Fruit fly (Drosophila melanogaster) whole organism, embryonic: ENCODE measurements around the gene CG12519.

ENCODE experiments used
- Adf1 ChIP-seq: fragments of 200-800 bp; sonication (Bioruptor generic); IDR thresholded peaks from 2 replicates; pipeline ENCODE4 v1.3.6; 2022; ENCODE audit warnings: missing biosample characterization, missing genetic modification characterization
- CG10366 ChIP-seq: fragments of 200-800 bp; sonication (Bioruptor generic); IDR thresholded peaks from 2 replicates; pipeline ENCODE4 v1.3.6; 2022; ENCODE audit warnings: missing biosample characterization, missing genetic modification characterization
- CG11696 ChIP-seq: fragments of 200-800 bp; sonication (Bioruptor generic); IDR thresholded peaks from 2 replicates; pipeline ENCODE4 v1.3.6; 2022; ENCODE audit warnings: missing biosample characterization, missing genetic modification characterization
- CG12071 ChIP-seq: fragments of 200-800 bp; sonication (Bioruptor generic); optimal IDR thresholded peaks from 3 replicates; lab custom pipeline; 2018; ENCODE audit warnings: missing biosample characterization, mild to moderate bottlenecking, missing genetic modification characterization
- CG13287 ChIP-seq: fragments of 200-800 bp; sonication (Bioruptor generic); IDR thresholded peaks from 2 replicates; pipeline ENCODE4 v1.3.6; 2022; ENCODE audit warnings: missing biosample characterization, missing genetic modification characterization; ENCODE audit not compliant: partially characterized antibody
- CG13775 ChIP-seq: fragments of 200-800 bp; sonication (Bioruptor generic); optimal IDR thresholded peaks from 3 replicates; lab custom pipeline; 2017; ENCODE audit warnings: missing biosample characterization, mild to moderate bottlenecking, missing genetic modification characterization
- CG14710 ChIP-seq: fragments of 200-800 bp; sonication (Bioruptor generic); optimal IDR thresholded peaks from 3 replicates; lab custom pipeline; 2019; ENCODE audit warnings: missing biosample characterization, mild to moderate bottlenecking, missing genetic modification characterization, moderate library complexity
- CG15011 ChIP-seq: fragments of 200-800 bp; sonication (Bioruptor generic); optimal IDR thresholded peaks from 3 replicates; lab custom pipeline; 2018; ENCODE audit warnings: missing biosample characterization, mild to moderate bottlenecking, missing genetic modification characterization
- CG1529 ChIP-seq: fragments of 200-800 bp; sonication (Bioruptor generic); optimal IDR thresholded peaks from 3 replicates; lab custom pipeline; 2018; ENCODE audit warnings: missing biosample characterization, missing genetic modification characterization
- CG1602 ChIP-seq: fragments of 200-800 bp; sonication (Bioruptor generic); optimal IDR thresholded peaks from 3 replicates; lab custom pipeline; 2016; ENCODE audit warnings: missing biosample characterization, missing genetic modification characterization
- CG16813 ChIP-seq: fragments of 200-800 bp; sonication (Bioruptor generic); IDR thresholded peaks from 3 replicates; pipeline ENCODE4 v1.3.6; 2022; ENCODE audit warnings: missing biosample characterization, missing genetic modification characterization; ENCODE audit not compliant: partially characterized antibody
- CG17186 ChIP-seq: fragments of 200-800 bp; sonication (Bioruptor generic); optimal IDR thresholded peaks from 3 replicates; lab custom pipeline; 2017; ENCODE audit warnings: missing biosample characterization, missing genetic modification reagents, missing genetic modification characterization
- CG18476 ChIP-seq: fragments of 200-800 bp; sonication (Bioruptor generic); optimal IDR thresholded peaks from 2 replicates; lab custom pipeline; 2016; ENCODE audit warnings: missing biosample characterization, mild to moderate bottlenecking, missing genetic modification characterization
- CG18599 ChIP-seq: fragments of 200-800 bp; sonication (Bioruptor generic); optimal IDR thresholded peaks from 3 replicates; lab custom pipeline; 2017; ENCODE audit warnings: missing biosample characterization, missing genetic modification characterization, mild to moderate bottlenecking, moderate library complexity, missing genetic modification reagents
- CG3065 ChIP-seq: fragments of 200-800 bp; sonication (Bioruptor generic); optimal IDR thresholded peaks from 2 replicates; lab custom pipeline; 2016; ENCODE audit warnings: missing biosample characterization, missing genetic modification characterization
- CG31441 ChIP-seq: fragments of 200-800 bp; sonication (Bioruptor generic); IDR thresholded peaks from 2 replicates; pipeline ENCODE4 v1.3.6; 2022; ENCODE audit warnings: missing biosample characterization, missing genetic modification characterization
- CG3838 ChIP-seq: fragments of 200-800 bp; sonication (Bioruptor generic); optimal IDR thresholded peaks from 3 replicates; lab custom pipeline; 2016; ENCODE audit warnings: missing biosample characterization, missing genetic modification characterization
- CG4360 ChIP-seq: fragments of 200-800 bp; sonication (Bioruptor generic); IDR thresholded peaks from 2 replicates; pipeline ENCODE4 v1.3.6; 2022; ENCODE audit warnings: missing biosample characterization, missing genetic modification characterization
- CG4404 ChIP-seq: fragments of 200-800 bp; sonication (Bioruptor generic); IDR thresholded peaks from 2 replicates; pipeline ENCODE4 v1.3.6; 2022; ENCODE audit warnings: missing biosample characterization, missing genetic modification characterization
- CG5245 ChIP-seq: fragments of 200-800 bp; sonication (Bioruptor generic); optimal IDR thresholded peaks from 3 replicates; lab custom pipeline; 2016; ENCODE audit warnings: missing biosample characterization, missing genetic modification characterization
- CG6654 ChIP-seq: fragments of 200-800 bp; sonication (Bioruptor generic); optimal IDR thresholded peaks from 2 replicates; lab custom pipeline; 2017; ENCODE audit warnings: missing biosample characterization, mild to moderate bottlenecking, missing genetic modification characterization
- CG6791 ChIP-seq: fragments of 200-800 bp; sonication (Bioruptor generic); IDR thresholded peaks from 3 replicates; pipeline ENCODE4 v1.3.6; 2022; ENCODE audit warnings: missing biosample characterization, missing genetic modification characterization; ENCODE audit not compliant: partially characterized antibody
- CG7963 ChIP-seq: fragments of 200-800 bp; sonication (Bioruptor generic); IDR thresholded peaks from 3 replicates; pipeline ENCODE4 v1.3.6; 2022; ENCODE audit warnings: missing biosample characterization, missing genetic modification characterization; ENCODE audit not compliant: partially characterized antibody
- CG9437 ChIP-seq: fragments of 200-800 bp; sonication (Bioruptor generic); optimal IDR thresholded peaks from 2 replicates; lab custom pipeline; 2018; ENCODE audit warnings: missing biosample characterization, mild to moderate bottlenecking, missing genetic modification characterization
- CoRest ChIP-seq: fragments of 200-800 bp; sonication (Bioruptor generic); optimal IDR thresholded peaks from 3 replicates; lab custom pipeline; 2018; ENCODE audit warnings: missing biosample characterization, mild to moderate bottlenecking, missing genetic modification characterization, moderate library complexity
- D ChIP-seq, 2 experiments: fragments of 200-800 bp in 1 of 2; fragments of >200 bp in 1 of 2; sonication (Bioruptor generic) in 1 of 2; optimal IDR thresholded peaks; 2 replicates in 1 of 2; 3 replicates in 1 of 2; lab custom pipeline; 2017; ENCODE audit warnings: mild to moderate bottlenecking in 1 of 2, missing biosample characterization in 1 of 2, missing genetic modification characterization in 1 of 2, missing genetic modification reagents in 1 of 2
- Fer2 ChIP-seq: fragments of 200-800 bp; sonication (Bioruptor generic); optimal IDR thresholded peaks from 2 replicates; lab custom pipeline; 2018; ENCODE audit warnings: missing biosample characterization, mild to moderate bottlenecking, missing genetic modification characterization, moderate library complexity
- Gsc ChIP-seq: fragments of 200-800 bp; sonication (Bioruptor generic); IDR thresholded peaks from 2 replicates; pipeline ENCODE4 v1.3.6; 2022; ENCODE audit warnings: missing biosample characterization, missing genetic modification characterization
- Hr3 ChIP-seq: fragments of 200-800 bp; sonication (Bioruptor generic); optimal IDR thresholded peaks from 3 replicates; lab custom pipeline; 2016; ENCODE audit warnings: missing biosample characterization, missing genetic modification characterization
- Meics ChIP-seq: fragments of 200-800 bp; sonication (Bioruptor generic); optimal IDR thresholded peaks from 2 replicates; lab custom pipeline; 2017; ENCODE audit warnings: missing biosample characterization, mild to moderate bottlenecking, missing genetic modification characterization
- Pdp1 ChIP-seq, 2 experiments: fragments of 200-800 bp; sonication (Bioruptor generic); optimal IDR thresholded peaks; 3 replicates each; lab custom pipeline; 2016; ENCODE audit warnings: missing biosample characterization in 2 of 2, missing genetic modification characterization in 2 of 2, mild to moderate bottlenecking in 1 of 2, moderate library complexity in 1 of 2
- Usf ChIP-seq: fragments of 200-800 bp; sonication (Bioruptor generic); optimal IDR thresholded peaks from 2 replicates; lab custom pipeline; 2017; ENCODE audit warnings: missing genotype, missing biosample characterization, missing genetic modification characterization
- ab ChIP-seq: fragments of 200-800 bp; sonication (Bioruptor generic); optimal IDR thresholded peaks from 2 replicates; lab custom pipeline; 2016; ENCODE audit warnings: missing biosample characterization, missing genetic modification characterization
- ac ChIP-seq: fragments of 200-800 bp; sonication (Bioruptor generic); optimal IDR thresholded peaks from 3 replicates; lab custom pipeline; 2017; ENCODE audit warnings: missing biosample characterization, mild to moderate bottlenecking, missing genetic modification characterization
- ap ChIP-seq: fragments of 200-800 bp; sonication (Bioruptor generic); IDR thresholded peaks from 2 replicates; pipeline ENCODE4 v1.3.6; 2022; ENCODE audit warnings: missing biosample characterization, missing genetic modification characterization
- bcd ChIP-seq: fragments of 200-800 bp; sonication (Bioruptor generic); optimal IDR thresholded peaks from 2 replicates; lab custom pipeline; 2017; ENCODE audit warnings: missing biosample characterization, mild to moderate bottlenecking, missing genetic modification characterization
- chn ChIP-seq: fragments of 200-800 bp; sonication (Bioruptor generic); optimal IDR thresholded peaks from 2 replicates; lab custom pipeline; 2016; ENCODE audit warnings: missing biosample characterization, missing genetic modification characterization
- corto ChIP-seq: fragments of 200-800 bp; sonication (Bioruptor generic); optimal IDR thresholded peaks from 2 replicates; lab custom pipeline; 2016; ENCODE audit warnings: missing biosample characterization, mild to moderate bottlenecking, missing genetic modification characterization, moderate library complexity
- dati ChIP-seq: fragments of 200-800 bp; sonication (Bioruptor generic); IDR thresholded peaks from 2 replicates; pipeline ENCODE4 v1.3.6; 2022; ENCODE audit warnings: missing biosample characterization, missing genetic modification characterization
- dpn ChIP-seq, 2 experiments: fragments of 200-800 bp; sonication (Bioruptor generic); optimal IDR thresholded peaks; 3 replicates each; lab custom pipeline; 2016; ENCODE audit warnings: missing biosample characterization in 2 of 2, missing genetic modification characterization in 2 of 2
- eyg ChIP-seq: fragments of 200-800 bp; sonication (Bioruptor generic); optimal IDR thresholded peaks from 3 replicates; lab custom pipeline; 2016; ENCODE audit warnings: missing biosample characterization, missing genetic modification characterization
- fd3F ChIP-seq: fragments of 200-800 bp; sonication (Bioruptor generic); optimal IDR thresholded peaks from 2 replicates; lab custom pipeline; 2018; ENCODE audit warnings: missing biosample characterization, mild to moderate bottlenecking, missing genetic modification characterization, moderate library complexity
- hbn ChIP-seq: fragments of 200-800 bp; sonication (Bioruptor generic); IDR thresholded peaks from 2 replicates; pipeline ENCODE4 v1.3.6; 2022; ENCODE audit warnings: missing biosample characterization, missing genetic modification characterization; ENCODE audit not compliant: partially characterized antibody
- hth ChIP-seq: fragments of >200 bp; optimal IDR thresholded peaks from 2 replicates; lab custom pipeline; 2017; ENCODE audit warnings: inconsistent platforms
- jing ChIP-seq: fragments of 200-800 bp; sonication (Bioruptor generic); optimal IDR thresholded peaks from 2 replicates; lab custom pipeline; 2018; ENCODE audit warnings: missing biosample characterization, mild to moderate bottlenecking, missing genetic modification characterization
- nau ChIP-seq: fragments of 200-800 bp; sonication (Bioruptor generic); optimal IDR thresholded peaks from 3 replicates; lab custom pipeline; 2017; ENCODE audit warnings: missing biosample characterization, mild to moderate bottlenecking, missing genetic modification characterization, missing genetic modification reagents
- sc ChIP-seq, 3 experiments: fragments of >200 bp in 2 of 3; fragments of 200-800 bp in 1 of 3; sonication (Bioruptor generic) in 1 of 3; optimal IDR thresholded peaks; 2 replicates in 2 of 3; 3 replicates in 1 of 3; lab custom pipeline; 2017; ENCODE audit warnings: mild to moderate bottlenecking in 1 of 3, missing biosample characterization in 1 of 3, missing genetic modification characterization in 1 of 3, missing genetic modification reagents in 1 of 3
- shn ChIP-seq: fragments of 200-800 bp; sonication (Bioruptor generic); optimal IDR thresholded peaks from 3 replicates; lab custom pipeline; 2016; ENCODE audit warnings: missing biosample characterization, missing genetic modification characterization
- sima ChIP-seq: fragments of 200-800 bp; sonication (Bioruptor generic); optimal IDR thresholded peaks from 2 replicates; lab custom pipeline; 2016; ENCODE audit warnings: missing biosample characterization, missing genetic modification characterization
- tap ChIP-seq: fragments of 200-800 bp; optimal IDR thresholded peaks from 3 replicates; lab custom pipeline; 2019; ENCODE audit warnings: missing biosample characterization, mild to moderate bottlenecking, missing genetic modification characterization, moderate library complexity

CG12519 gene

DNA sequence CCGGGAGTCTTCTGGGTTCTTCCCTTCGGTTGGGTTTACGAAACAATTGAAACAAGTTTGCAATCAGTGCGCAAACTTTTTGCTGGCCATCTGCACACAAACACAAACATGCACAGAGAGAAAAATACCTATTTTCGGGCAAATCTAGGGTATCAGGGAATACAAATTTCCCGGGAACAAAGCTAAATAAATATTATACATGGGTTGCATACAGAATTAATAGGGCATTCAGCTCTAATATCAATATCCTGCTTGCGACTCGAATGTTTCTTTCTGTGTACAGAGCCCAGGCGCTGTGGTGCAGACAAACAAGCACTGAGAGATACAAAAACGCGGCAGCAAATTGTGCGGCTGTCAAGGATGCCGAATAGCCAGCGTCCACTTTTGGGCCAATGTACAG is 28.2 kb upstream of the CG12519 start (continued):
- TF ChIP-seq CG4404 (GFP tag; lab: Robert Waterston, UW) (no peak), dpn (GFP tag; optimal IDR thresholded peaks at IDR 0.05; lab: Kevin White, UChicago) (peak; percentile 4 to 33), CG12071 (GFP tag; lab: Kevin White, UChicago) (no peak), tap (tag; lab: Kevin White, UChicago) (no peak), CG18476 (GFP tag; lab: Kevin White, UChicago) (no peak), CG5245 (GFP tag; lab: Kevin White, UChicago) (no peak), D (optimal IDR thresholded peaks at IDR 0.05; lab: Kevin White, UChicago) (no peak), D (GFP tag; optimal IDR thresholded peaks at IDR 0.05; lab: Kevin White, UChicago) (no peak), CG6654 (GFP tag; lab: Kevin White, UChicago) (no peak), CG14710 (tag; lab: Kevin White, UChicago) (no peak), fd3F (GFP tag; lab: Kevin White, UChicago) (no peak), Fer2 (tag; lab: Kevin White, UChicago) (no peak), CG9437 (GFP tag; lab: Kevin White, UChicago) (no peak), CG18599 (GFP tag; lab: Kevin White, UChicago) (no peak), CG31441 (GFP tag; lab: Robert Waterston, UW) (no peak), ac (no peak), CG10366 (GFP tag; lab: Robert Waterston, UW) (no peak), ab (GFP tag; lab: Kevin White, UChicago) (no peak), dati (no peak), CG7963 (GFP tag; lab: Robert Waterston, UW) (no peak), shn (GFP tag; lab: Kevin White, UChicago) (no peak), jing (GFP tag; lab: Kevin White, UChicago) (no peak), CG1529 (GFP tag; lab: Kevin White, UChicago) (no peak), CG6791 (GFP tag; lab: Robert Waterston, UW) (no peak), chn (GFP tag; lab: Kevin White, UChicago) (peak; percentile 15), CoRest (tag; lab: Kevin White, UChicago) (no peak), CG4360 (GFP tag; lab: Robert Waterston, UW) (no peak), CG3065 (GFP tag; lab: Kevin White, UChicago) (no peak), Gsc (GFP tag; lab: Robert Waterston, UW) (no peak), CG1602 (GFP tag; lab: Kevin White, UChicago) (no peak), ap (GFP tag; lab: Robert Waterston, UW) (no peak), bcd (GFP tag; lab: Kevin White, UChicago) (no peak), CG17186 (GFP tag; lab: Kevin White, UChicago) (no peak), CG16813 (GFP tag; lab: Robert Waterston, UW) (no peak), CG11696 (no peak), Meics (GFP tag; lab: Kevin White, UChicago) (no peak), CG13775 (GFP tag; lab: Kevin White, UChicago) (no peak), CG3838 (GFP tag; lab: Kevin White, UChicago) (no peak), nau (no peak), hbn (GFP tag; lab: Robert Waterston, UW) (no peak), Pdp1 (GFP tag; optimal IDR thresholded peaks at IDR 0.05; lab: Kevin White, UChicago) (peak in 1 of 2 experiments; percentile 31), sima (GFP tag; lab: Kevin White, UChicago) (no peak), hth (lab: Kevin White, UChicago) (no peak), corto (GFP tag; lab: Kevin White, UChicago) (no peak), Adf1 (no peak), Usf (GFP tag; lab: Kevin White, UChicago) (no peak), CG15011 (GFP tag; lab: Kevin White, UChicago) (no peak), eyg (GFP tag; lab: Kevin White, UChicago) (no peak), CG13287 (GFP tag; lab: Robert Waterston, UW) (no peak), sc (optimal IDR thresholded peaks at IDR 0.05; lab: Kevin White, UChicago) (no peak), sc (GFP tag; optimal IDR thresholded peaks at IDR 0.05; lab: Kevin White, UChicago) (no peak), Hr3 (GFP tag; lab: Kevin White, UChicago) (no peak)
